Worm (Caenorhabditis elegans) whole organism, L4 larva: ENCODE data around the gene C06A6.4.

Experiments
- D1046.2 ChIP-seq: fragments of 200-800 bp; sonication (Bioruptor generic); IDR thresholded peaks from 2 replicates; pipeline ENCODE4 v1.3.6; 2022; ENCODE audit warnings: missing genetic modification characterization, missing compliant biosample characterization
- F26F4.8 ChIP-seq: fragments of 200-800 bp; sonication (Bioruptor generic); conservative IDR thresholded peaks from 2 replicates; pipeline ENCODE4 v1.3.6; 2022; ENCODE audit warnings: missing genetic modification characterization, missing compliant biosample characterization
- F37D6.2 ChIP-seq: sonication (generic microtip); optimal IDR thresholded peaks from 2 replicates; lab custom pipeline; 2016; ENCODE audit warnings: mild to moderate bottlenecking, missing genetic modification characterization, missing compliant biosample characterization
- F49E8.2 ChIP-seq: sonication (generic microtip); optimal IDR thresholded peaks from 2 replicates; lab custom pipeline; 2016; ENCODE audit warnings: missing compliant biosample characterization, mild to moderate bottlenecking, missing genetic modification characterization, borderline replicate concordance
- T20F7.1 ChIP-seq: fragments of 200-800 bp; sonication (Bioruptor generic); optimal IDR thresholded peaks from 2 replicates; lab custom pipeline; 2018; ENCODE audit warnings: mild to moderate bottlenecking, missing genetic modification characterization, missing compliant biosample characterization
- Y48G9A.11 ChIP-seq: fragments of 200-800 bp; sonication (Bioruptor generic); IDR thresholded peaks from 2 replicates; pipeline ENCODE4 v1.3.6; 2022; ENCODE audit warnings: missing genetic modification reagents, missing genetic modification characterization, missing compliant biosample characterization
- aly-2 ChIP-seq: sonication (generic microtip); optimal IDR thresholded peaks from 2 replicates; lab custom pipeline; 2018; ENCODE audit warnings: missing biosample characterization, missing genetic modification characterization
- ama-1 ChIP-seq: fragments of 150-350 bp; optimal IDR thresholded peaks from 2 replicates; lab custom pipeline; 2014; ENCODE audit warnings: inconsistent platforms, mixed read lengths
- arid-1 ChIP-seq: fragments of 200-800 bp; sonication (Bioruptor generic); conservative IDR thresholded peaks from 2 replicates; pipeline ENCODE4 v1.3.6; 2022; ENCODE audit warnings: missing genetic modification reagents, missing genetic modification characterization, missing compliant biosample characterization
- ceh-28 ChIP-seq: fragments of 150-350 bp; optimal IDR thresholded peaks from 2 replicates; lab custom pipeline; 2014; ENCODE audit warnings: missing biosample characterization, missing genetic modification reagents, missing genetic modification characterization
- ces-1 ChIP-seq: fragments of 150-350 bp; sonication (generic microtip); optimal IDR thresholded peaks from 4 replicates; lab custom pipeline; 2014; ENCODE audit warnings: missing biosample characterization, missing genetic modification reagents, missing genetic modification characterization
- cey-2 ChIP-seq: sonication (generic microtip); optimal IDR thresholded peaks from 3 replicates; lab custom pipeline; 2017; ENCODE audit warnings: missing genetic modification characterization, mild to moderate bottlenecking, missing compliant biosample characterization, antibody characterized with exemption, borderline replicate concordance; ENCODE audit not compliant: insufficient read depth
- daf-12 ChIP-seq: fragments of 150-350 bp; optimal IDR thresholded peaks from 2 replicates; lab custom pipeline; 2014; ENCODE audit warnings: missing biosample characterization, missing genetic modification reagents, missing genetic modification characterization
- daf-16 ChIP-seq, 3 experiments: sonication (generic microtip); optimal IDR thresholded peaks; 2 replicates each; lab custom pipeline; 2016 to 2017; ENCODE audit warnings: missing genetic modification characterization in 3 of 3, missing genetic modification reagents in 3 of 3, mild to moderate bottlenecking in 2 of 3, missing compliant biosample characterization in 2 of 3, missing biosample characterization in 1 of 3, moderate library complexity in 1 of 3
- daf-19 ChIP-seq: fragments of 200-800 bp; sonication (Bioruptor generic); conservative IDR thresholded peaks from 2 replicates; pipeline ENCODE4 v1.3.6; 2022; ENCODE audit warnings: missing genetic modification characterization, missing compliant biosample characterization
- daf-8 ChIP-seq: fragments of 200-800 bp; sonication (Bioruptor generic); IDR thresholded peaks from 2 replicates; pipeline ENCODE4 v1.3.6; 2022; ENCODE audit warnings: missing genetic modification characterization, missing compliant biosample characterization
- dmd-9 ChIP-seq: fragments of 200-800 bp; sonication (Bioruptor generic); IDR thresholded peaks from 2 replicates; pipeline ENCODE4 v1.3.6; 2022; ENCODE audit warnings: missing genetic modification reagents, missing genetic modification characterization, missing compliant biosample characterization
- dve-1 ChIP-seq: sonication (generic microtip); optimal IDR thresholded peaks from 2 replicates; lab custom pipeline; 2017; ENCODE audit warnings: antibody characterized with exemption, mild to moderate bottlenecking, missing genetic modification characterization, missing compliant biosample characterization; ENCODE audit not compliant: insufficient read depth
- egl-43 ChIP-seq: fragments of 200-800 bp; sonication (Bioruptor generic); IDR thresholded peaks from 2 replicates; pipeline ENCODE4 v1.3.6; 2022; ENCODE audit warnings: missing genetic modification reagents, missing genetic modification characterization, missing compliant biosample characterization
- hlh-30 ChIP-seq: sonication (generic microtip); optimal IDR thresholded peaks from 2 replicates; lab custom pipeline; 2017; ENCODE audit warnings: antibody characterized with exemption, mild to moderate bottlenecking, missing genetic modification characterization, missing compliant biosample characterization; ENCODE audit not compliant: insufficient read depth
- hmg-1.1 ChIP-seq: fragments of 200-800 bp; sonication (Bioruptor generic); IDR thresholded peaks from 2 replicates; pipeline ENCODE4 v1.3.6; 2022; ENCODE audit warnings: missing genetic modification reagents, missing genetic modification characterization, missing compliant biosample characterization
- jun-1 ChIP-seq: fragments of 150-350 bp; optimal IDR thresholded peaks from 2 replicates; lab custom pipeline; 2014; ENCODE audit warnings: missing biosample characterization, missing genetic modification reagents, missing genetic modification characterization
- lin-29 ChIP-seq: fragments of 200-800 bp; sonication (Bioruptor generic); IDR thresholded peaks from 2 replicates; pipeline ENCODE4 v1.3.6; 2022; ENCODE audit warnings: missing genetic modification reagents, missing genetic modification characterization, missing compliant biosample characterization
- lin-38 ChIP-seq: fragments of 200-800 bp; sonication (Bioruptor generic); IDR thresholded peaks from 2 replicates; pipeline ENCODE4 v1.3.6; 2022; ENCODE audit warnings: missing genetic modification reagents, missing genetic modification characterization, missing compliant biosample characterization
- lin-39 ChIP-seq: fragments of 150-350 bp; optimal IDR thresholded peaks from 2 replicates; lab custom pipeline; 2014; ENCODE audit warnings: missing biosample characterization, missing genetic modification reagents, missing genetic modification characterization
- lir-3 ChIP-seq: sonication (generic microtip); optimal IDR thresholded peaks from 2 replicates; lab custom pipeline; 2016; ENCODE audit warnings: mild to moderate bottlenecking, missing genetic modification characterization, missing compliant biosample characterization
- madf-5 ChIP-seq, 2 experiments: fragments of 200-800 bp; sonication (Bioruptor generic); IDR thresholded peaks; 2 replicates each; pipeline ENCODE4 v1.3.6; 2022; ENCODE audit warnings: missing compliant biosample characterization in 2 of 2, missing genetic modification characterization in 2 of 2
- mdl-1 ChIP-seq, 2 experiments: fragments of 150-350 bp in 1 of 2; sonication (generic microtip) in 1 of 2; optimal IDR thresholded peaks; 2 replicates each; lab custom pipeline; 2014 to 2017; ENCODE audit warnings: missing biosample characterization in 2 of 2, missing genetic modification characterization in 2 of 2
- mdt-29 ChIP-seq: fragments of 200-800 bp; sonication (Bioruptor generic); IDR thresholded peaks from 2 replicates; pipeline ENCODE4 v1.3.6; 2022; ENCODE audit warnings: missing genetic modification reagents, missing genetic modification characterization, missing compliant biosample characterization
- mes-2 ChIP-seq: sonication (generic microtip); optimal IDR thresholded peaks from 2 replicates; lab custom pipeline; 2016; ENCODE audit warnings: missing genotype, mild to moderate bottlenecking, missing genetic modification characterization, missing compliant biosample characterization; ENCODE audit not compliant: poor library complexity, severe bottlenecking
- nhr-102 ChIP-seq: sonication (generic microtip); optimal IDR thresholded peaks from 2 replicates; lab custom pipeline; 2016; ENCODE audit warnings: mild to moderate bottlenecking, missing genetic modification characterization, moderate library complexity, missing compliant biosample characterization
- nhr-11 ChIP-seq: fragments of 150-350 bp; optimal IDR thresholded peaks from 2 replicates; lab custom pipeline; 2014; ENCODE audit warnings: missing biosample characterization, missing genetic modification characterization
- nhr-237 ChIP-seq: sonication (generic microtip); optimal IDR thresholded peaks from 2 replicates; lab custom pipeline; 2017; ENCODE audit warnings: missing biosample characterization, missing genetic modification characterization
- nhr-28 ChIP-seq: fragments of 150-350 bp; optimal IDR thresholded peaks from 2 replicates; lab custom pipeline; 2014; ENCODE audit warnings: missing biosample characterization, missing genetic modification characterization
- nhr-42 ChIP-seq: fragments of 200-800 bp; sonication (Bioruptor generic); IDR thresholded peaks from 2 replicates; pipeline ENCODE4 v1.3.6; 2022; ENCODE audit warnings: missing genetic modification characterization, missing compliant biosample characterization
- nhr-76 ChIP-seq: fragments of 150-350 bp; optimal IDR thresholded peaks from 2 replicates; lab custom pipeline; 2014; ENCODE audit warnings: missing biosample characterization, missing genetic modification characterization
- pha-4 ChIP-seq, 2 experiments: fragments of 150-350 bp in 1 of 2; fragments of 200-800 bp in 1 of 2; sonication (Bioruptor generic) in 1 of 2; IDR thresholded peaks in 1 of 2; optimal IDR thresholded peaks in 1 of 2; 2 replicates each; pipeline versions ENCODE4 v1.3.6 to Lab custom; 2014 to 2022; ENCODE audit warnings: missing genetic modification characterization in 2 of 2, missing genetic modification reagents in 2 of 2, missing biosample characterization in 1 of 2, missing compliant biosample characterization in 1 of 2
- php-3 ChIP-seq: fragments of 200-800 bp; sonication (Bioruptor generic); IDR thresholded peaks from 2 replicates; pipeline ENCODE4 v1.3.6; 2022; ENCODE audit warnings: missing genetic modification reagents, missing genetic modification characterization, missing compliant biosample characterization
- pqm-1 ChIP-seq: sonication (generic microtip); optimal IDR thresholded peaks from 2 replicates; lab custom pipeline; 2017; ENCODE audit warnings: missing biosample characterization, missing genetic modification characterization
- sdz-12 ChIP-seq: fragments of 200-800 bp; sonication (Bioruptor generic); optimal IDR thresholded peaks from 2 replicates; lab custom pipeline; 2018; ENCODE audit warnings: mild to moderate bottlenecking, missing genetic modification characterization, missing compliant biosample characterization
- set-16 ChIP-seq: fragments of 200-800 bp; sonication (Bioruptor generic); IDR thresholded peaks from 2 replicates; pipeline ENCODE4 v1.3.6; 2022; ENCODE audit warnings: missing genetic modification reagents, missing genetic modification characterization, missing compliant biosample characterization
- snpc-4 ChIP-seq: fragments of 150-350 bp; optimal IDR thresholded peaks from 2 replicates; lab custom pipeline; 2014; ENCODE audit warnings: missing biosample characterization, missing genetic modification characterization
- tag-97 ChIP-seq: fragments of 200-800 bp; sonication (Bioruptor generic); IDR thresholded peaks from 2 replicates; pipeline ENCODE4 v1.3.6; 2022; ENCODE audit warnings: missing genetic modification characterization, missing compliant biosample characterization
- tra-1 ChIP-seq: fragments of 200-800 bp; sonication (Bioruptor generic); IDR thresholded peaks from 2 replicates; pipeline ENCODE4 v1.3.6; 2022; ENCODE audit warnings: missing genetic modification reagents, missing genetic modification characterization, missing compliant biosample characterization
- unc-39 ChIP-seq: sonication (generic microtip); optimal IDR thresholded peaks from 2 replicates; lab custom pipeline; 2017; ENCODE audit warnings: missing biosample characterization, missing genetic modification characterization
- unc-62 ChIP-seq, 3 experiments: fragments of 150-350 bp in 1 of 3; sonication (generic microtip); optimal IDR thresholded peaks in 2 of 3; peaks in 1 of 3; 1 replicate in 1 of 3; 2 replicates in 2 of 3; lab custom pipeline; 2014 to 2017; ENCODE audit warnings: missing biosample characterization in 3 of 3, missing genetic modification characterization in 3 of 3, missing genetic modification reagents in 3 of 3, missing genotype in 1 of 3
- vab-7 ChIP-seq: fragments of 200-800 bp; sonication (Bioruptor generic); IDR thresholded peaks from 2 replicates; pipeline ENCODE4 v1.3.6; 2022; ENCODE audit warnings: missing genetic modification reagents, missing genetic modification characterization, missing compliant biosample characterization
- ztf-11 ChIP-seq: fragments of 150-350 bp; optimal IDR thresholded peaks from 2 replicates; lab custom pipeline; 2014; ENCODE audit warnings: missing biosample characterization, missing genetic modification characterization

C06A6.4 gene

ce11 chrIV:7789521-7789949 is 39.6 kb downstream of the C06A6.4 start, which contains the start of gene imp-3 (continued):
- TF ChIP-seq cey-2 (tag; lab: Kevin White, UChicago) = no peak
- TF ChIP-seq php-3 = 0 out of 2 replicates have a peak, but pooled peaks have one; percentile 30
- no peak for TF ChIP-seq ztf-11 (tag; lab: Kevin White, UChicago)
- TF ChIP-seq snpc-4 = no peak
- 0 out of 2 replicates have a peak, but pooled peaks have one; percentile 23 for TF ChIP-seq lin-29 (GFP tag; lab: Robert Waterston, UW)
- peak; percentile 74 for TF ChIP-seq tra-1 (GFP tag; lab: Robert Waterston, UW)
- no peak for TF ChIP-seq ces-1 (GFP tag; lab: Kevin White, UChicago)
- TF ChIP-seq ceh-28 (tag; lab: Kevin White, UChicago) = no peak
- peak; percentile 71; the same call in 1 of the 2 replicates for TF ChIP-seq pha-4 (GFP tag; IDR thresholded peaks at IDR 0.05; lab: Robert Waterston, UW)
- peak; percentile 49 for TF ChIP-seq pha-4 (tag; optimal IDR thresholded peaks at IDR 0.05; lab: Kevin White, UChicago)
- peak; percentile 35 for TF ChIP-seq nhr-102
- TF ChIP-seq lin-38 (GFP tag; lab: Robert Waterston, UW) = peak; percentile 77
- TF ChIP-seq nhr-76 (tag; lab: Kevin White, UChicago) = no peak
- TF ChIP-seq daf-19 (GFP tag; lab: Robert Waterston, UW) = no peak
- peak; percentile 22 for TF ChIP-seq nhr-28
- no peak for TF ChIP-seq unc-39 (tag; lab: Kevin White, UChicago)
- peak; percentile 65; the same call in 1 of the 2 replicates for TF ChIP-seq arid-1
- TF ChIP-seq D1046.2 (GFP tag; lab: Robert Waterston, UW) = peak; percentile 69; the same call in 1 of the 2 replicates
- no peak for TF ChIP-seq aly-2 (tag; lab: Kevin White, UChicago)
- TF ChIP-seq F26F4.8 = no peak
- no peak for TF ChIP-seq F37D6.2 (tag; lab: Kevin White, UChicago)
- no peak for TF ChIP-seq vab-7
- TF ChIP-seq set-16 (GFP tag; lab: Robert Waterston, UW) = no peak
- TF ChIP-seq sdz-12 = no peak
- TF ChIP-seq Y48G9A.11 = peak; percentile 64
- no peak for TF ChIP-seq mdt-29 (GFP tag; lab: Robert Waterston, UW)
- TF ChIP-seq hmg-1.1 (GFP tag; lab: Robert Waterston, UW) = peak; percentile 63; the same call in 1 of the 2 replicates
- peak in 1 of 2 experiments; percentile 76; a peak in 2 of 4 replicates for TF ChIP-seq madf-5 (GFP tag; IDR thresholded peaks at IDR 0.05; lab: Robert Waterston, UW)
- TF ChIP-seq daf-12 (tag; lab: Kevin White, UChicago) = no peak
- TF ChIP-seq nhr-42 (GFP tag; lab: Robert Waterston, UW) = 0 out of 2 replicates have a peak, but pooled peaks have one; percentile 9
- peak; percentile 62 for TF ChIP-seq dve-1 (tag; lab: Kevin White, UChicago)
- peak; percentile 97 for TF ChIP-seq ama-1 (lab: Kevin White, UChicago)
- peak; percentile 81 for TF ChIP-seq hlh-30 (tag; lab: Kevin White, UChicago)
- TF ChIP-seq F49E8.2 = no peak
- TF ChIP-seq jun-1 (tag; lab: Kevin White, UChicago) = no peak
- no peak for TF ChIP-seq nhr-237 (tag; lab: Kevin White, UChicago)
- TF ChIP-seq mes-2 (tag; lab: Kevin White, UChicago) = peak; percentile 52
- TF ChIP-seq lir-3 (tag; lab: Kevin White, UChicago) = no peak
- TF ChIP-seq daf-8 = no peak
- peak; percentile 28 to 60 for TF ChIP-seq daf-16 (GFP tag; optimal IDR thresholded peaks at IDR 0.05; lab: Kevin White, UChicago)
- peak; percentile 88 for TF ChIP-seq daf-16 (tag; optimal IDR thresholded peaks at IDR 0.05; lab: Kevin White, UChicago)
- no peak for TF ChIP-seq dmd-9
- no peak for TF ChIP-seq lin-39 (tag; lab: Kevin White, UChicago)
- 0 out of 2 replicates have a peak, but pooled peaks have one; percentile 27 for TF ChIP-seq egl-43 (GFP tag; lab: Robert Waterston, UW)
- TF ChIP-seq nhr-11 (tag; lab: Kevin White, UChicago) = no peak
- TF ChIP-seq tag-97 = no peak
- TF ChIP-seq unc-62 (GFP tag; optimal IDR thresholded peaks at IDR 0.05 in 1 of 2; lab: Kevin White, UChicago) = peak in 1 of 2 experiments; percentile 12
- no peak for TF ChIP-seq unc-62 (tag; optimal IDR thresholded peaks at IDR 0.05; lab: Kevin White, UChicago)
- no peak for TF ChIP-seq pqm-1 (tag; lab: Kevin White, UChicago)
- TF ChIP-seq T20F7.1 (GFP tag; lab: Kevin White, UChicago) = peak; percentile 69
- peak; percentile 41 to 88 for TF ChIP-seq mdl-1 (tag; optimal IDR thresholded peaks at IDR 0.05; lab: Kevin White, UChicago)
